Worm (Caenorhabditis elegans): ENCODE results near the gene ntl-11.
A peak's percentile ranks its signal among the peaks of the same experiment; 100 is the strongest.

The ntl-11 gene

ce11 chrIV:15471430-15471829, at the start of gene ntl-11:
ntl-11 (minus strand) TSS chrIV:15471495.
- peak; percentile 96 for TF ChIP-seq lin-13 (tag; optimal IDR thresholded peaks at IDR 0.05)
- TF ChIP-seq lsy-2 (tag; optimal IDR thresholded peaks at IDR 0.05), result peak; percentile 87
- TF ChIP-seq unc-62 (GFP tag; optimal IDR thresholded peaks at IDR 0.05), result peak; percentile 59
- TF ChIP-seq ztf-11 (tag; optimal IDR thresholded peaks at IDR 0.05), result peak; percentile 26
- peak; percentile 74 for TF ChIP-seq ceh-39 (tag; optimal IDR thresholded peaks at IDR 0.05)
- peak; percentile 62 for TF ChIP-seq M03D4.4 (tag; optimal IDR thresholded peaks at IDR 0.05)
- TF ChIP-seq ceh-43 (GFP tag; optimal IDR thresholded peaks at IDR 0.05), result no peak
- TF ChIP-seq blmp-1 (tag; optimal IDR thresholded peaks at IDR 0.05), result no peak
- peak; percentile 21 for TF ChIP-seq cnd-1 (tag; optimal IDR thresholded peaks at IDR 0.05)
- peak; percentile 22 for TF ChIP-seq nhr-28 (tag; optimal IDR thresholded peaks at IDR 0.05)
- no peak for TF ChIP-seq nhr-12 (tag; optimal IDR thresholded peaks at IDR 0.05)
- TF ChIP-seq elt-3 (tag; optimal IDR thresholded peaks at IDR 0.05), result peak; percentile 53
- peak; percentile 81 for TF ChIP-seq ces-1 (GFP tag; optimal IDR thresholded peaks at IDR 0.05)
- peak; percentile 85 for TF ChIP-seq sptf-1 (tag; optimal IDR thresholded peaks at IDR 0.05)
- TF ChIP-seq tbx-8 (GFP tag; optimal IDR thresholded peaks at IDR 0.05), result no peak
- peak; percentile 63 for TF ChIP-seq hlh-1 (tag; optimal IDR thresholded peaks at IDR 0.05)
- no peak for TF ChIP-seq ham-2 (GFP tag; optimal IDR thresholded peaks at IDR 0.05)
- TF ChIP-seq sem-2 (GFP tag; optimal IDR thresholded peaks at IDR 0.05), result no peak
- TF ChIP-seq unc-39 (tag; optimal IDR thresholded peaks at IDR 0.05), result no peak
- peak; percentile 38 for TF ChIP-seq drap-1 (GFP tag; optimal IDR thresholded peaks at IDR 0.05)
- no peak for TF ChIP-seq elt-1 (tag; optimal IDR thresholded peaks at IDR 0.05; ENCODE audit: borderline replicate concordance, insufficient read depth)
- TF ChIP-seq flh-1 (GFP tag; optimal IDR thresholded peaks at IDR 0.05), result no peak
- peak; percentile 95 for TF ChIP-seq nhr-237 (tag; optimal IDR thresholded peaks at IDR 0.05)
- peak; percentile 96 for TF ChIP-seq pha-4 (tag; optimal IDR thresholded peaks at IDR 0.05)
- peak; percentile 16 for TF ChIP-seq unc-120 (tag; optimal IDR thresholded peaks at IDR 0.05; ENCODE audit: poor library complexity, severe bottlenecking)
- no peak for TF ChIP-seq snpc-4 (tag; optimal IDR thresholded peaks at IDR 0.05)
- peak; percentile 30 for TF ChIP-seq mab-5 (tag; optimal IDR thresholded peaks at IDR 0.05)
- TF ChIP-seq mep-1 (tag; optimal IDR thresholded peaks at IDR 0.05), result peak; percentile 95
- TF ChIP-seq bed-3 (GFP tag; optimal IDR thresholded peaks at IDR 0.05), result peak; percentile 2

- no peak for TF ChIP-seq nhr-76 (tag; optimal IDR thresholded peaks at IDR 0.05)
- TF ChIP-seq nhr-237 (tag; optimal IDR thresholded peaks at IDR 0.05), result no peak
- TF ChIP-seq mls-2 (tag; optimal IDR thresholded peaks at IDR 0.05), result no peak
- TF ChIP-seq lin-32 (GFP tag; optimal IDR thresholded peaks at IDR 0.05), result no peak
- no peak for TF ChIP-seq unc-120 (tag; optimal IDR thresholded peaks at IDR 0.05; ENCODE audit: poor library complexity, severe bottlenecking)
- TF ChIP-seq nhr-2 (tag; optimal IDR thresholded peaks at IDR 0.05), result no peak
- TF ChIP-seq cnd-1 (tag; optimal IDR thresholded peaks at IDR 0.05), result no peak
- no peak for TF ChIP-seq pha-4 (tag; optimal IDR thresholded peaks at IDR 0.05)
- TF ChIP-seq drap-1 (GFP tag; optimal IDR thresholded peaks at IDR 0.05), result no peak
Measured at ce11 chrIV:15497263-15497662, 26.0 kb upstream of the ntl-11 start, which contains the start of gene acr-24. acr-24 (plus strand) TSS chrIV:15497563.

- TF ChIP-seq zip-8 (tag; optimal IDR thresholded peaks at IDR 0.05) (peak; percentile 42), sptf-1 (tag; optimal IDR thresholded peaks at IDR 0.05) (peak; percentile 36), bed-3 (GFP tag; optimal IDR thresholded peaks at IDR 0.05) (no peak), lin-32 (GFP tag; optimal IDR thresholded peaks at IDR 0.05) (no peak)
Measured at ce11 chrIV:15476369-15476768, 5.1 kb upstream of the ntl-11 start.

DNA sequence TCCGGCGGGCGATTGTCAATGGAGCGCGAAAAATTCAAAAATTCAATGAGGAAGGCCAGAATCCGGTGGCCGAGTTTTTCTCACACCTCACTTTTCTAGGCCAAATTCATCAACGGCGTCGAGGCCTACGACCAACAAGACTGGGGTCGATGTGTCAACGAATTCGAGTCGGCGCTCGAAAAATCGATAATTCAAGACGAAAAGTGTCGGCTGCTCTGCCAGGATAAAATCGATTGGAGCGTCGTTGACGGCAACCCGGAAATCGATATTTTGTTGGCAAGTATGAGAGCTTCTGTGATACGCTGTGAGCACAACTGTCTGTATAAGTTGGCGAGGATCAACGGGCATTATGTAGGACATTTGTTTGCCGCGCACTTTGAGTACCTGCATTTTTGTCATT, 4.5 kb upstream of the ntl-11 start:
- TF ChIP-seq ceh-83 (GFP tag; optimal IDR thresholded peaks at IDR 0.05) (no peak), snpc-4 (tag; optimal IDR thresholded peaks at IDR 0.05) (no peak), mep-1 (tag; optimal IDR thresholded peaks at IDR 0.05) (no peak), mls-2 (tag; optimal IDR thresholded peaks at IDR 0.05) (no peak), hlh-1 (tag; optimal IDR thresholded peaks at IDR 0.05) (no peak), lin-32 (GFP tag; optimal IDR thresholded peaks at IDR 0.05) (no peak)

Data from whole organism, mixed stage, embryonic.